Fruit fly (Drosophila melanogaster) whole organism, embryonic: ENCODE results near the gene SclA.

Experiments
- ATbp ChIP-seq: fragments of 200-800 bp; sonication (Bioruptor generic); optimal IDR thresholded peaks from 2 replicates; lab custom pipeline; 2017; ENCODE audit warnings: missing biosample characterization, mild to moderate bottlenecking, missing genetic modification characterization, missing genetic modification reagents
- Awh ChIP-seq: fragments of 200-800 bp; sonication (Bioruptor generic); IDR thresholded peaks from 2 replicates; pipeline ENCODE4, ENCODE4 v1.3.6; 2022; ENCODE audit warnings: missing biosample characterization, missing genetic modification characterization
- Bgb ChIP-seq: fragments of 200-800 bp; sonication (Bioruptor generic); IDR thresholded peaks from 2 replicates; pipeline ENCODE4 v1.3.6; 2022; ENCODE audit warnings: missing biosample characterization, missing genetic modification characterization; ENCODE audit not compliant: partially characterized antibody
- CG10267 ChIP-seq: fragments of 200-800 bp; sonication (Bioruptor generic); optimal IDR thresholded peaks from 2 replicates; lab custom pipeline; 2018; ENCODE audit warnings: missing biosample characterization, mild to moderate bottlenecking, missing genetic modification characterization, moderate library complexity
- CG10431 ChIP-seq: fragments of 200-800 bp; sonication (Bioruptor generic); optimal IDR thresholded peaks from 3 replicates; lab custom pipeline; 2018; ENCODE audit warnings: missing biosample characterization, mild to moderate bottlenecking, missing genetic modification characterization
- CG12299 ChIP-seq: fragments of 200-800 bp; sonication (Bioruptor generic); optimal IDR thresholded peaks from 2 replicates; lab custom pipeline; 2018; ENCODE audit warnings: missing biosample characterization, mild to moderate bottlenecking, missing genetic modification characterization
- CG12769 ChIP-seq: fragments of 200-800 bp; sonication (Bioruptor generic); optimal IDR thresholded peaks from 2 replicates; lab custom pipeline; 2019; ENCODE audit warnings: missing biosample characterization, mild to moderate bottlenecking, missing genetic modification characterization, moderate library complexity
- CG15073 ChIP-seq: fragments of 200-800 bp; sonication (Bioruptor generic); optimal IDR thresholded peaks from 2 replicates; lab custom pipeline; 2016; ENCODE audit warnings: missing biosample characterization, missing genetic modification characterization
- CG18262 ChIP-seq: fragments of 200-800 bp; optimal IDR thresholded peaks from 3 replicates; lab custom pipeline; 2019; ENCODE audit warnings: missing biosample characterization, mild to moderate bottlenecking, missing genetic modification characterization, moderate library complexity
- CG1832 ChIP-seq: fragments of 200-800 bp; sonication (Bioruptor generic); optimal IDR thresholded peaks from 2 replicates; lab custom pipeline; 2017; ENCODE audit warnings: missing biosample characterization, mild to moderate bottlenecking, missing genetic modification characterization, inconsistent platforms
- CG18476 ChIP-seq: fragments of 200-800 bp; sonication (Bioruptor generic); optimal IDR thresholded peaks from 2 replicates; lab custom pipeline; 2016; ENCODE audit warnings: missing biosample characterization, mild to moderate bottlenecking, missing genetic modification characterization
- CG18764 ChIP-seq: fragments of 200-800 bp; sonication (Bioruptor generic); optimal IDR thresholded peaks from 3 replicates; lab custom pipeline; 2016; ENCODE audit warnings: missing biosample characterization, missing genetic modification characterization
- CG2120 ChIP-seq: fragments of 200-800 bp; sonication (Bioruptor generic); optimal IDR thresholded peaks from 3 replicates; lab custom pipeline; 2016; ENCODE audit warnings: missing biosample characterization, missing genetic modification characterization
- CG2129 ChIP-seq: fragments of 200-800 bp; sonication (Bioruptor generic); IDR thresholded peaks from 2 replicates; pipeline ENCODE4 v1.3.6; 2022; ENCODE audit warnings: missing biosample characterization, missing genetic modification characterization; ENCODE audit not compliant: partially characterized antibody
- CG30403 ChIP-seq: fragments of 200-800 bp; sonication (Bioruptor generic); optimal IDR thresholded peaks from 3 replicates; lab custom pipeline; 2016; ENCODE audit warnings: missing biosample characterization, missing genetic modification characterization
- CG33213 ChIP-seq: fragments of 200-800 bp; sonication (Bioruptor generic); optimal IDR thresholded peaks from 3 replicates; lab custom pipeline; 2016; ENCODE audit warnings: missing biosample characterization, missing genetic modification characterization
- CG4282 ChIP-seq: fragments of 200-800 bp; sonication (Bioruptor generic); optimal IDR thresholded peaks from 2 replicates; lab custom pipeline; 2016; ENCODE audit warnings: missing biosample characterization, missing genetic modification characterization
- CG8924 ChIP-seq: fragments of 200-800 bp; optimal IDR thresholded peaks from 3 replicates; lab custom pipeline; 2019; ENCODE audit warnings: missing biosample characterization, mild to moderate bottlenecking, missing genetic modification characterization, moderate library complexity
- Eip74EF ChIP-seq, 2 experiments: fragments of 200-800 bp in 1 of 2; fragments of >200 bp in 1 of 2; sonication (Bioruptor generic) in 1 of 2; optimal IDR thresholded peaks; 2 replicates each; lab custom pipeline; 2017 to 2019; ENCODE audit warnings: missing biosample characterization in 2 of 2, missing genetic modification characterization in 2 of 2, mild to moderate bottlenecking in 1 of 2, moderate library complexity in 1 of 2
- Ets97D ChIP-seq: fragments of 200-800 bp; sonication (Bioruptor generic); optimal IDR thresholded peaks from 3 replicates; lab custom pipeline; 2016; ENCODE audit warnings: missing biosample characterization, missing genetic modification characterization
- Gug ChIP-seq: fragments of 200-800 bp; sonication (Bioruptor generic); IDR thresholded peaks from 4 replicates; pipeline ENCODE4 v1.3.6; 2022; ENCODE audit warnings: missing biosample characterization, missing genetic modification characterization
- HmgD ChIP-seq: fragments of 200-800 bp; sonication (Bioruptor generic); optimal IDR thresholded peaks from 3 replicates; lab custom pipeline; 2016; ENCODE audit warnings: missing biosample characterization, missing genetic modification characterization
- Hmr ChIP-seq: fragments of 200-800 bp; sonication (Bioruptor generic); optimal IDR thresholded peaks from 3 replicates; lab custom pipeline; 2017; ENCODE audit warnings: mild to moderate bottlenecking, missing biosample characterization, missing genetic modification reagents, missing genetic modification characterization
- Jarid2 ChIP-seq: fragments of 200-800 bp; sonication (Bioruptor generic); optimal IDR thresholded peaks from 3 replicates; lab custom pipeline; 2017; ENCODE audit warnings: mild to moderate bottlenecking, missing biosample characterization, missing genetic modification reagents, missing genetic modification characterization
- Ssrp ChIP-seq: fragments of 200-800 bp; sonication (Bioruptor generic); optimal IDR thresholded peaks from 2 replicates; lab custom pipeline; 2018; ENCODE audit warnings: missing biosample characterization, mild to moderate bottlenecking, missing genetic modification characterization, moderate library complexity
- Xrp1 ChIP-seq: fragments of 200-800 bp; sonication (Bioruptor generic); IDR thresholded peaks from 2 replicates; pipeline ENCODE4 v1.3.6; 2022; ENCODE audit warnings: missing biosample characterization, missing genetic modification characterization
- ase ChIP-seq: fragments of 200-800 bp; sonication (Bioruptor generic); IDR thresholded peaks from 3 replicates; pipeline ENCODE4 v1.3.6; 2022; ENCODE audit warnings: missing biosample characterization, missing genetic modification characterization
- ash1 ChIP-seq: fragments of 200-800 bp; sonication (Bioruptor generic); optimal IDR thresholded peaks from 2 replicates; lab custom pipeline; 2018; ENCODE audit warnings: missing biosample characterization, mild to moderate bottlenecking, missing genetic modification characterization
- btn ChIP-seq: fragments of 200-800 bp; sonication (Bioruptor generic); optimal IDR thresholded peaks from 2 replicates; lab custom pipeline; 2016; ENCODE audit warnings: missing biosample characterization, missing genetic modification characterization
- ci ChIP-seq: fragments of 200-800 bp; sonication (Bioruptor generic); IDR thresholded peaks from 3 replicates; pipeline ENCODE4 v1.3.6; 2022; ENCODE audit warnings: missing biosample characterization, missing genetic modification characterization
- corto ChIP-seq: fragments of 200-800 bp; sonication (Bioruptor generic); optimal IDR thresholded peaks from 2 replicates; lab custom pipeline; 2016; ENCODE audit warnings: missing biosample characterization, mild to moderate bottlenecking, missing genetic modification characterization, moderate library complexity
- disco-r ChIP-seq: fragments of 200-800 bp; sonication (Bioruptor generic); optimal IDR thresholded peaks from 2 replicates; lab custom pipeline; 2016; ENCODE audit warnings: missing biosample characterization, missing genetic modification characterization
- dmrt11E ChIP-seq: fragments of 200-800 bp; sonication (Bioruptor generic); optimal IDR thresholded peaks from 3 replicates; lab custom pipeline; 2018; ENCODE audit warnings: missing biosample characterization, mild to moderate bottlenecking, missing genetic modification characterization, moderate library complexity
- dysf ChIP-seq: fragments of 200-800 bp; sonication (Bioruptor generic); IDR thresholded peaks from 3 replicates; pipeline ENCODE4 v1.3.6; 2022; ENCODE audit warnings: missing biosample characterization, missing genetic modification characterization
- ems ChIP-seq: fragments of 200-800 bp; sonication (Bioruptor generic); optimal IDR thresholded peaks from 3 replicates; lab custom pipeline; 2016; ENCODE audit warnings: missing biosample characterization, missing genetic modification characterization
- exex ChIP-seq: fragments of 200-800 bp; sonication (Bioruptor generic); optimal IDR thresholded peaks from 4 replicates; lab custom pipeline; 2018; ENCODE audit warnings: missing biosample characterization, mild to moderate bottlenecking, missing genetic modification characterization, moderate library complexity
- fd102C ChIP-seq: fragments of 200-800 bp; sonication (Bioruptor generic); optimal IDR thresholded peaks from 2 replicates; lab custom pipeline; 2018; ENCODE audit warnings: missing biosample characterization, mild to moderate bottlenecking, missing genetic modification characterization, moderate library complexity
- gcm ChIP-seq: fragments of 200-800 bp; sonication (Bioruptor generic); optimal IDR thresholded peaks from 2 replicates; lab custom pipeline; 2019; ENCODE audit warnings: missing biosample characterization, mild to moderate bottlenecking, missing genetic modification characterization, moderate library complexity
- gsb-n ChIP-seq: fragments of 200-800 bp; sonication (Bioruptor generic); optimal IDR thresholded peaks from 3 replicates; lab custom pipeline; 2018; ENCODE audit warnings: missing biosample characterization, mild to moderate bottlenecking, missing genetic modification characterization
- gt ChIP-seq: fragments of 200-800 bp; sonication (Bioruptor generic); IDR thresholded peaks from 2 replicates; pipeline ENCODE4 v1.3.6; 2022; ENCODE audit warnings: missing biosample characterization, missing genetic modification characterization
- insv ChIP-seq, 2 experiments: fragments of 200-800 bp; sonication (Bioruptor generic); optimal IDR thresholded peaks; 3 replicates each; lab custom pipeline; 2016 to 2018; ENCODE audit warnings: missing biosample characterization in 2 of 2, missing genetic modification characterization in 2 of 2
- knrl ChIP-seq: fragments of 200-800 bp; sonication (Bioruptor generic); IDR thresholded peaks from 3 replicates; pipeline ENCODE4 v1.3.6; 2022; ENCODE audit warnings: missing biosample characterization, missing genetic modification characterization; ENCODE audit not compliant: partially characterized antibody
- lab ChIP-seq: fragments of 200-800 bp; sonication (Bioruptor generic); optimal IDR thresholded peaks from 3 replicates; lab custom pipeline; 2017; ENCODE audit warnings: missing biosample characterization, missing genetic modification characterization, mild to moderate bottlenecking, moderate library complexity, missing genetic modification reagents
- lov ChIP-seq, 2 experiments: fragments of 200-800 bp in 1 of 2; fragments of >200 bp in 1 of 2; sonication (Bioruptor generic) in 1 of 2; IDR thresholded peaks in 1 of 2; optimal IDR thresholded peaks in 1 of 2; 2 replicates in 1 of 2; 3 replicates in 1 of 2; pipeline versions ENCODE4 v1.3.6 to Lab custom; 2017 to 2022; ENCODE audit warnings: missing biosample characterization in 1 of 2, missing genetic modification characterization in 1 of 2
- shn ChIP-seq: fragments of 200-800 bp; sonication (Bioruptor generic); optimal IDR thresholded peaks from 3 replicates; lab custom pipeline; 2016; ENCODE audit warnings: missing biosample characterization, missing genetic modification characterization
- sisA ChIP-seq: fragments of 200-800 bp; sonication (Bioruptor generic); IDR thresholded peaks from 2 replicates; pipeline ENCODE4 v1.3.6; 2022; ENCODE audit warnings: missing biosample characterization, missing genetic modification characterization
- so ChIP-seq: fragments of 200-800 bp; sonication (Bioruptor generic); IDR thresholded peaks from 3 replicates; pipeline ENCODE4 v1.3.6; 2022; ENCODE audit warnings: missing biosample characterization, missing genetic modification characterization
- tap ChIP-seq: fragments of 200-800 bp; optimal IDR thresholded peaks from 3 replicates; lab custom pipeline; 2019; ENCODE audit warnings: missing biosample characterization, mild to moderate bottlenecking, missing genetic modification characterization, moderate library complexity
- wdn ChIP-seq: fragments of 200-800 bp; sonication (Bioruptor generic); IDR thresholded peaks from 2 replicates; pipeline ENCODE4 v1.3.6; 2022; ENCODE audit warnings: missing biosample characterization, missing genetic modification characterization

Gene SclA

DNA sequence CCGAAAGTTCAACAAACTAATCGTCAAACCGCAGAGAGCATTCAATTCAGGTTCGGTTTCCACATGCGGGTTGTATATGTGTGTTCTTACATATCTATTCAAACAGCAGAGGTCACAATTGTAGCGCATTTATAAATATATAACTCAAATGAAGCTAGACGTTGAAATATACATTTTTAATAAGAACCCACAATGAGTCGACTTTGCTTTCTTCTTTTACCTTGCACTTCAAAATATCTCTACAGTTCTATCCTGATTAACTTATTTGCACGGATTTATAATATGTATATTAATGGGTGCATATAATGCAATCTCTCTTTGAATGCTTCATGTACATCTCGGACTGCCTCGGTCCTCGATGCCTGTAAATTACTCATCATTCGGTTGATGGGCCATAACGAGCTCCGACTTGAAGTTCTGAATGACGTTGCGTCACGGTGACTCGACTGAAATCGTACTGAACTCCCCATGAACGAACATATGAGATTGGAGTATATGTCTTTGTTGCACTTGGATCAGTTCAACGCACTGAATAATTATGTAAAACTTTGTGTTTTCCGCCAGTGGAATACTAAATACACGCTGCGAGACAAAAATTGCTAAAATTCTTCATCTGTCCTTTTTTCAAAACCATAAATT, 19.3 kb upstream of the SclA start (continued):
- TF ChIP-seq wdn (GFP tag; lab: Robert Waterston, UW) (no peak), gt (no peak), CG15073 (GFP tag; lab: Kevin White, UChicago) (no peak), CG2120 (GFP tag; lab: Kevin White, UChicago) (no peak), HmgD (GFP tag; lab: Kevin White, UChicago) (no peak), CG10431 (GFP tag; lab: Kevin White, UChicago) (no peak), knrl (GFP tag; lab: Robert Waterston, UW) (no peak), Eip74EF (GFP tag; optimal IDR thresholded peaks at IDR 0.05; lab: Kevin White, UChicago) (peak in 1 of 2 experiments; percentile 17), Hmr (GFP tag; lab: Kevin White, UChicago) (no peak), CG12769 (tag; lab: Kevin White, UChicago) (no peak), ems (GFP tag; lab: Kevin White, UChicago) (no peak), Ets97D (no peak), gcm (GFP tag; lab: Kevin White, UChicago) (peak; percentile 86), CG4282 (GFP tag; lab: Kevin White, UChicago) (no peak), sisA (GFP tag; lab: Robert Waterston, UW) (0 out of 2 replicates have a peak, but pooled peaks have one; percentile 25), disco-r (no peak), fd102C (no peak), shn (GFP tag; lab: Kevin White, UChicago) (no peak), so (GFP tag; lab: Robert Waterston, UW) (no peak), dysf (GFP tag; lab: Robert Waterston, UW) (peak; percentile 34; the same call in 1 of the 3 replicates), CG12299 (no peak), Jarid2 (GFP tag; lab: Kevin White, UChicago) (peak; percentile 20), CG2129 (no peak), ase (no peak), Awh (no peak), lab (GFP tag; lab: Kevin White, UChicago) (no peak), tap (tag; lab: Kevin White, UChicago) (no peak), exex (tag; lab: Kevin White, UChicago) (no peak), btn (GFP tag; lab: Kevin White, UChicago) (no peak), Gug (GFP tag; lab: Robert Waterston, UW) (no peak), CG8924 (peak; percentile 9), corto (no peak), ci (GFP tag; lab: Robert Waterston, UW) (no peak), CG1832 (no peak), insv (GFP tag; optimal IDR thresholded peaks at IDR 0.05; lab: Kevin White, UChicago) (no peak), Bgb (GFP tag; lab: Robert Waterston, UW) (no peak), ATbp (peak; percentile 46), CG30403 (GFP tag; lab: Kevin White, UChicago) (peak; percentile 35), CG18262 (tag; lab: Kevin White, UChicago) (peak; percentile 75), gsb-n (tag; lab: Kevin White, UChicago) (peak; percentile 36), dmrt11E (peak; percentile 43), CG33213 (GFP tag; lab: Kevin White, UChicago) (no peak), ash1 (no peak), CG18476 (peak; percentile 3), CG10267 (tag; lab: Kevin White, UChicago) (peak; percentile 27), Xrp1 (peak; percentile 58), CG18764 (GFP tag; lab: Kevin White, UChicago) (no peak), lov (optimal IDR thresholded peaks at IDR 0.05; lab: Kevin White, UChicago) (no peak), lov (GFP tag; IDR thresholded peaks at IDR 0.05; lab: Robert Waterston, UW) (no peak), Ssrp (peak; percentile 13)
